Worm (Caenorhabditis elegans) whole organism, L1 larva: ENCODE data around the gene K08D8.12.

Experiments
- ama-1 ChIP-seq: fragments of 150-350 bp; optimal IDR thresholded peaks from 2 replicates; lab custom pipeline; 2014
- ceh-90 ChIP-seq: sonication (generic microtip); optimal IDR thresholded peaks from 2 replicates; lab custom pipeline; 2016; ENCODE audit warnings: missing genetic modification characterization, missing compliant biosample characterization
- lin-15B ChIP-seq: fragments of 150-350 bp; sonication (generic microtip); optimal IDR thresholded peaks from 3 replicates; lab custom pipeline; 2014; ENCODE audit warnings: missing biosample characterization, missing genetic modification characterization
- nhr-12 ChIP-seq: sonication (generic microtip); optimal IDR thresholded peaks from 2 replicates; lab custom pipeline; 2017; ENCODE audit warnings: missing biosample characterization, missing genetic modification characterization
- snpc-4 ChIP-seq: fragments of 150-350 bp; optimal IDR thresholded peaks from 2 replicates; lab custom pipeline; 2014; ENCODE audit warnings: missing biosample characterization, missing genetic modification characterization
- tbx-2 ChIP-seq: sonication (generic microtip); optimal IDR thresholded peaks from 2 replicates; lab custom pipeline; 2016; ENCODE audit warnings: missing genetic modification characterization, missing compliant biosample characterization

DNA sequence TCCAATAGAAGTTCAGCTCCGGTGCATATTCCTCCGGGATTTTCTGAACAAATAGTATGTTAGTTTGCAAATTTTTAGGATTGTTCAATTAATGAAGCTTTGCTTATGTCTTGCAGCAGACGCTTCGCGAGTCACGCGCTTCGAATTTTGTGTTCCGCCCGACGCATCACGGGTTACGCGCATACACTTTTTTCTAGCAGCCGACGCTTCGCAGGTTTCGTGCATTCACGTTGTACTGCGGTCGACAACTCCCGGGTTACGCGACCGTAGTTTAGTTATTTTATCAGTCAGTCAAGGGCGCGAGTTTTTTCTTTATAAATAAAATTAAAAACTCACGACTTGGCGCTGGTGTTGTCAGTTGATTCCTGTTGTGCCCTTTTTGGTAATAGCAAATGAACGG, 23.5 kb upstream of the K08D8.12 start:
- TF ChIP-seq snpc-4 (tag; lab: Kevin White, UChicago) (no peak), lin-15B (tag; lab: Kevin White, UChicago) (no peak), nhr-12 (no peak), ama-1 (no peak), ceh-90 (tag; lab: Kevin White, UChicago) (no peak), tbx-2 (tag; lab: Kevin White, UChicago) (no peak)
